Fruit fly (Drosophila melanogaster): ENCODE results near the gene CG13877.

CG13877 gene

DNA sequence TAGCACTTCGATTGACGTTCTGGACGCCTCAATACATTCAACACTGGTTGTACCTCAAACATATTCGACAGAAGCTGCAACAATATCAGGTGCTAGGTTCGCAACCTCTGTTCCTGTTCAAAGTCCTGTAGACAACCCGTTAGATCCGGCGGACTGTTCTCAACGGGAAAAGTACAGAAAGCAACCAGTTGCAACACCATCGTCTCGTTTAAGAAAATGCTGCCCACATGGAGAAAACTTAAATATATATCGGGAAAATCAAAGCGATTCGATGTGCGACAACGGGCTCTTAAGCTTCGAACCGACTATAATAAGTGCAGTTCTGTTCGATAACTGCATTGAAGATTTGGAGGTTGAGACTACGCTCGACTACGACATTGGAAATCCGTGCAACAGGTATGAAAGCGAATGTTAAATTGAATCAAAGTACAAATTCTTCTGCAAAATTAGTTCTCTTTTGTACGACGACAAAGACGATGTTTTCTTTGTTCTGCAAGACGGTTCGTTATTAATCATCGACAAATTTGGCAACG, 30.4 kb downstream of the CG13877 start:
- TF ChIP-seq CTCF (optimal IDR thresholded peaks at IDR 0.05), result peak in 1 of 2 experiments; percentile 18
- no peak for TF ChIP-seq CG8478 (optimal IDR thresholded peaks at IDR 0.05)

DNA sequence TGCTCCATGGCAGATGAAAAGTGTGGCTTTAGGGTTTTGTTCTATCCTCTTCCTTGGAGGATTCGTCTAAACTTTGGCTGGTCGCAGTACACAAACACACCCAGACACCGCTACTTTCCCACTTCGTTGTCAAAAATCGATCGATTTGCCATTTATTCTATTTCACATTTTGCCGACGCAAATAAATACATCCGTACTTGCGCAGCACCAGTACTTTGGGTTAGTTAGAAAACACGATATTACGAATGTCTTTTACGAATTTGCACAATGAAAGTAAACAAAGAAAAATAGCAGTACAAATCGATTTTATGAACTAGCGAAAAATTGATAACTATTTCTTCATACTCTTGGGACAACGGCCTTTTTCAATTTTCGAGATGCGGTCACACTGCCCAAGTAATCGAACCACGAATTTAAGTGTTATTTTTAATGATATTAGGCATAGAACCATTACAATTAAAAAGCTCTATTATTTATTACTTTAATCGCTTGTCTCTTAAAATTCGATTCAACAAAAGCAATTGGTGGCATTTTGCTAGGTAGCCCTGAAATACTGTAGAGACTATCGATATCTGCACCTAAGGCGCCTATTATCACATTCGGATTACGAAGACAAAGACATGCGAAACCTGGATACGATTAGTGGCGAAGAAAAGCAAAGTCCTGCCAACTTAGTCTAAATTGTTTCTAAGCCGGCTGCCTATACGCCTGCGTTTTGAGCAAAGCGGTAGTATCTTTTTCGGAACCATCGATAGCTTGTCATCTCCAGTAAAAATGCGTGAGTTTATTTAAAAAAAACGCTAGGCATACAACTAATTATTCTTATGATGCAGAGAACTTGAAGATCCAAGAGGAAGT, 40.0 kb downstream of the CG13877 start, which contains the start of the genes DIP2 and wac:
TSS of gene DIP2 (minus strand) at position 337 of the 858 bp plus-strand sequence.
TSS of gene wac (plus strand) at position 559 of the 858 bp plus-strand sequence.
- TF ChIP-seq CG8478 (optimal IDR thresholded peaks at IDR 0.05) (no peak), CTCF (optimal IDR thresholded peaks at IDR 0.05) (peak in 1 of 2 experiments; percentile 57)

DNA sequence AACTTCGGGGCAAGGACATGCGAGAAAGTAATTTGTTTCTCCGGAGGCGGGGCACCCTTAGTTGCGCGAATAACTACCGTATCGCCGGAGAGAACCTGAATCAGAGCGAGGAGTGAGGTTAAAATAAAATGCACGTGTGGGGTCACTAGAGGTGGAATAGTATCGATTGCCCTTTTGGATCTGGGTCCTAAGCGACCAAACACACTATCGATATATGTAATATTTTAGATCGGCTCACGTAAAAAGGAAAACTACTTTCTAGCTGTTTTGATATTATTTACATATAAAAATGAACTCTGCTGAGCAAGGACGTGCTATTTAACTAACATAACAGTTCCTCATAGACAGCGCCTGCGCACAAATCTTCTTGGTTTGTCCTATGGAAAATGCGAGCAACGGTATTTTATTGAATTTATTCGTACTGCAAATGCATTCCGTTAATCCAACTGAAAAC, 44.9 kb downstream of the CG13877 start:
- TF ChIP-seq CG8478 (optimal IDR thresholded peaks at IDR 0.05) (no peak), CTCF (optimal IDR thresholded peaks at IDR 0.05) (no peak)

DNA sequence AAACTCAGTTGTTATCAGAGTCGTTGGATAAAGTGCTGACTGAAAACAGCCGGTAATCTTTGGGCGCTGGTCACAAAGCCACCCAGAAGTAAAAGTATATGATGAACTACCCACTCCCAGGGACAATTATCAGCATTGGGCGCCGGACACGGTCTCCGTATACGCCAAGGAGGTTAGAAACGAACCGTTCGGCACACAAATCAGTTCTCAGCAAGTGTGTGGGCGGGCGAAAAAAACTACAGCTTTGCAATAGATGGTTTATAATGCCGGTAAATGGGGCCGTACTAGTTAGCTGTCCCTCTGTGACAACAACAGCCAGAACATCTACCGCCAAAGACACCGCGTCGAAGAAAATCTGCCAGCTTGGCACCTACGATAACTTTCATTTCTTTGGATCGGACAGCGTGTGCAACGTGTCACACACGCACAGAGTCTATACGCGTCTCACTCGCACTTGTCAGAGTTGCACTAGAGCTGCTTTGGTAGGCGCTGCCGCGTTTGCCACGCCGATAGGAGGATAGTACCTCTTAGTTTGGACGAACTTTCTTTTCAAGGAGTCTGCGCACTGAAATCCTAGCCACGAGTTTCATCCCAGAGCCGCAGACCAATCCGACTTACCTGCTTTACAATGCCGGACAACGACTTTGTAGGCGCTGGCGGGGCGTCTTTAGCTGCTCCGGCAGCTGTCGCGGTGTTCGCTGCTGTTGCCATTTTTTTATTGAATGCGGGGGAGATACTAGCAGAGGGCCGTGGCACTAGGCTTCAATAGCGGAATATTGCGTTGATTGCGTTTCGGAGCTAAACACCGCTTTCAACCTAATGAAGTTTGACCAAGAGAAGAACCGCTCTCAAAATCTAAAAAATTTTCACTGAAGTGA, 45.9 kb downstream of the CG13877 start:
- no peak for TF ChIP-seq CG8478 (optimal IDR thresholded peaks at IDR 0.05)
- TF ChIP-seq CTCF (optimal IDR thresholded peaks at IDR 0.05), result no peak

DNA sequence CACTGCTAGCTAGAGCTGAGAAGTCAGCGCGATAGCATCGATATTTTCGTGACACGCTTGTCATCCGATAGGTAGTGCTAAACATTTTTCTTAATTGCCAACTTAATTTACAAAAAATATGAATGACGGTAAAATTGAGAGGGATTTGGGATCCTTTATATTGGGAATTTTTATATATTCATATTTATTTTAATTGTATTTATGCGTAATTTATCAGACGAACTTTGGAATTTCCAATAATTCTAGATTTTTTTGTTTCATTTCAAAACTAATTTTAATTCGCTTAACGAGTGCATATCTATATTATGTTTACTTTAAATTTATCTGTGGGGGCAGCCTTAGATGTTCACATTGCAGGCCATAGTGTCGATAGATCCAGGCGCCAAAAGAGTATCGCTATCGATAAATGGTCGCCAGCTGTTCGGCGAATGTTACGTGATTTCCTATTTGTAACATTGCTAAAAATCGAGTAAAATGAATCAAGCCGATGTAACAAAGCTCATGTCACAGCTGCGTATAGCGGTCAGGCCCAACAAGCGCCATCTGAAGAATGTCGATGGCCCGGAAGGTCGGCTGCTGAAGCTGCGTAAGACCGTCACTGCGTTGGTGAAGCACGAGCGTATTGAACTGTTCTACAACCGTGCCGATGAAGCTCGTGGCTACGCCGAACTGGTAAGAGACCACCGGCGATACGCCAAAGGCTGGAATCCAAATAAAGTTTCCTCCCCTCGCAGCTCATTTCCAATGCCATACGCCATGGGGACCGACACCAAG, 46.7 kb downstream of the CG13877 start, which contains the start of the genes Tudor-SN and mRpL17:
TSS of gene Tudor-SN (minus strand) at position 3 of the 774 bp plus-strand sequence.
TSS of gene mRpL17 (plus strand) at position 402 of the 774 bp plus-strand sequence.
- TF ChIP-seq CTCF (optimal IDR thresholded peaks at IDR 0.05) (peak in 1 of 2 experiments; percentile 5), CG8478 (optimal IDR thresholded peaks at IDR 0.05) (no peak)

DNA sequence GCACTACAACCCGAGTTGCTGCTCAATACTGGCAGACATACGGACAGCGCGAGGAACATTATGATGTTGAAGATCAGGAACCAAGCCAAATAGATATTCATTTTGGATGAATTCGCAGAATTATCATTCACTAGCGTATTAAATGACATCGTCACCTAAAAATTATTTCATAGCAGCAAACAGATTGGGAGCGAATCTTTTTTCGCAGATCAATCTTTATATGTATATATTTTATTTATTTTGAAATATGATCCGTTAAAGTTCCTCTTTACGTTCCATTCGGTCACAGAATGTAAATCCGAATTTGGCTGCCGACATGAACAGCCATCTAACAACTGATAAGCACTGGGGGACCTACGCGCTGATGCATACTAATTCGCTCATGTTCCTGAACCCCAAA, 47.9 kb downstream of the CG13877 start, which contains the start of gene CG34263:
TSS of gene CG34263 (minus strand) at position 101 of the 400 bp plus-strand sequence.
- TF ChIP-seq CTCF (optimal IDR thresholded peaks at IDR 0.05) (no peak), CG8478 (optimal IDR thresholded peaks at IDR 0.05) (no peak)

DNA sequence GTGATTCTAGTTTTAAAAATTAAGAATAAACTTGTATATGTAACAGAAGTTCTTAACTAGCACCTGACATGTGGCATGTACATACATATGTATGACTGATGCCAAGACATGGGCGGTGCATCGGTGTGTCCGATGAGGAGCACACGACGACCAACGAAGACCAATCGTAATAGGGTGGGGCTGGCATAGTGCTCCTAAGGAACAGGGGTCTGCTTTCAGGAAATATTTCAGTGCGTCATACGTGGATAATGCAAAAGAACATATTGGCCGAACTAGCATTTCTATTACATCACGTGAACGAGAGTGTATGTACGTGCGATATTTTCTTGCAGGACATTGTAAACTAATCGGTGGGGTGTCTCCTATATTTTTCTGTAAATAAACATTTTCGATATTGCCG, 49.2 kb downstream of the CG13877 start, which contains the start of gene miple1:
TSS of gene miple1 (plus strand) at position 217 of the 400 bp plus-strand sequence.
- TF ChIP-seq CG8478 (optimal IDR thresholded peaks at IDR 0.05), result no peak
- no peak for TF ChIP-seq CTCF (optimal IDR thresholded peaks at IDR 0.05)

DNA sequence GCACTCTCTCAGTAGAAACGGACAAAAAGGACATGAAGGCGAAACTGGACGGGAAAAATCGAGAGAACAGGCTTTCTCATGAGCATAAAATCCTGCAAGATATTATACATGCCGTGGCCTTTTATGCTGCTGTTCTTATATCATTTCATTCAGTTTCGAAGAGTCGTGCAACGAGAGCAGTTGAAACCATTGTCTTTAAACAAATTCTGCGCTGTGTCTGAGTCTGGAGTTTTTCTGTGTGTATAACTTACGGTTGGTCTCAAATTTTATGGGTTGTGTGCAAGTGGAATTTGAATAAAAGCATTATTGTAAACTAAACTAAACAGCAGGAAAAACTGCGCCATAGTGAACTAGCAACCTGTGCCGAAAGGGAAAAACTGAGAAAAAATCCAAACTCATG, 49.8 kb downstream of the CG13877 start:
- TF ChIP-seq CG8478 (optimal IDR thresholded peaks at IDR 0.05), result no peak
- no peak for TF ChIP-seq CTCF (optimal IDR thresholded peaks at IDR 0.05)

Data from S2 (cell line).